Worm (Caenorhabditis elegans) whole organism, L4 larva: Measurements from ENCODE around the gene Y53G8AR.1.

Experiments used
- aha-1 ChIP-seq: fragments of 150-350 bp; peaks from one replicate; lab custom pipeline; 2014; ENCODE audit warnings: missing biosample characterization, missing genetic modification characterization
- nhr-111 ChIP-seq: fragments of 200-800 bp; sonication (Bioruptor generic); optimal IDR thresholded peaks from 2 replicates; lab custom pipeline; 2018; ENCODE audit warnings: mild to moderate bottlenecking, missing genetic modification characterization, missing compliant biosample characterization
- unc-62 ChIP-seq, 3 experiments: fragments of 150-350 bp in 1 of 3; sonication (generic microtip); optimal IDR thresholded peaks in 2 of 3; peaks in 1 of 3; 1 replicate in 1 of 3; 2 replicates in 2 of 3; lab custom pipeline; 2014 to 2017; ENCODE audit warnings: missing biosample characterization in 3 of 3, missing genetic modification characterization in 3 of 3, missing genetic modification reagents in 3 of 3, missing genotype in 1 of 3

Gene Y53G8AR.1

DNA sequence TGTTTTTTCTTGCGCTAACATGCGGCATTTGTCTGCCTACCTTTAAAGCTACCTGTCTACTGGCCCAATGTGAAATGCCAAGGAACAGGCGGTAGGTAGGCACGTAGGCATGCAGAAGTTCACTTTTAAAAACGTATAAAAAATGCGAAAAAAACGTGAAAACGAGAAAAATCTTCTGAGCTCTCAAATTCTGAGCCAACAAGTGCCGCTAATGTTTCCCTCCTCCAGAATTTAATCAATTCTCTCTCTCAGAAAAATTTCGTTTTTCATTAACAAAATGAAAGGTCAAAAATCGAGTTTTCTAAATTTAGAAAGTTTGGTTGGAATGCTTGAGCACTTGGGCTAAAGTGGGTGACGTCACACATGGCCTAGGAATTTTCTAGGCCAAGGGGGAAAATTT, 49.6 kb downstream of the Y53G8AR.1 start:
- TF ChIP-seq nhr-111 (GFP tag; lab: Kevin White, UChicago): no peak
- peak; percentile 80 for TF ChIP-seq aha-1 (tag; lab: Kevin White, UChicago)
- TF ChIP-seq unc-62 (GFP tag; optimal IDR thresholded peaks at IDR 0.05 in 1 of 2; lab: Kevin White, UChicago): peak in 1 of 2 experiments; percentile 85
- TF ChIP-seq unc-62 (tag; optimal IDR thresholded peaks at IDR 0.05; lab: Kevin White, UChicago): no peak
